Worm (Caenorhabditis elegans): ENCODE data around the gene set-14.

Gene set-14

DNA sequence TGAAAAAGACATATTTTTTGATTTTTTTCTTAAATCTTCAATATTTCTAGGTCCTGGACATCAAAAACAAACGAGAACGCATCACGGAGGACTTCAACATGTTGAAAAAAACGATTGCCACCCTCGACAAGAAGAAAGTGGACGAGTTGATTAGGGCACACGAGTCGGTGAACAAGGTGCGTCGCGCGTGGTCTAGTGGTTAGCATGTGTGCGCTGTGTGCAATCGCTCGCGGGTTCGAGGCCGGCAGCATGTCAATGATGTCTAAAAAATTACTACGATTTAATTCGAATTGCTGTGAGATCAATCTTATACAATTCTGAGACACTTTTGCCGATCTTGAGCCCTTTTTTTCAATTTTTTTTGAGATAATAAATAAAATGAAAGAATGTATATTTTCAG, 44.0 kb upstream of the set-14 start (continued):
- TF ChIP-seq dmd-6 (GFP tag; IDR thresholded peaks at IDR 0.05): peak; percentile 72
- TF ChIP-seq madf-9 (GFP tag; conservative IDR thresholded peaks at IDR 0.05): peak; percentile 83
- TF ChIP-seq hlh-30 (tag; optimal IDR thresholded peaks at IDR 0.05; ENCODE audit: insufficient read depth): peak; percentile 86
- TF ChIP-seq T20F7.1 (GFP tag; optimal IDR thresholded peaks at IDR 0.05): peak; percentile 74
- peak; percentile 76; the same call in 1 of the 2 replicates for TF ChIP-seq nhr-42 (GFP tag; IDR thresholded peaks at IDR 0.05)
- peak in 1 of 2 experiments; percentile 97 for TF ChIP-seq unc-62 (GFP tag; optimal IDR thresholded peaks at IDR 0.05 in 1 of 2)
- no peak for TF ChIP-seq unc-62 (tag; optimal IDR thresholded peaks at IDR 0.05)
- TF ChIP-seq lin-13 (GFP tag; optimal IDR thresholded peaks at IDR 0.05): peak; percentile 68
- no peak for TF ChIP-seq zag-1 (tag; optimal IDR thresholded peaks at IDR 0.05)
- TF ChIP-seq tag-97 (GFP tag; IDR thresholded peaks at IDR 0.05): no peak
- peak; percentile 71 for TF ChIP-seq spr-1 (tag; optimal IDR thresholded peaks at IDR 0.05)
- TF ChIP-seq arid-1 (GFP tag; conservative IDR thresholded peaks at IDR 0.05): peak; percentile 95
- TF ChIP-seq aly-2 (tag; optimal IDR thresholded peaks at IDR 0.05): peak; percentile 23
- TF ChIP-seq F44E2.7 (GFP tag; IDR thresholded peaks at IDR 0.05): peak; percentile 79; the same call in 1 of the 2 replicates
- peak; percentile 79 for TF ChIP-seq tra-1 (GFP tag; IDR thresholded peaks at IDR 0.05)
- TF ChIP-seq ceh-62 (tag; optimal IDR thresholded peaks at IDR 0.05): no peak
- TF ChIP-seq daf-8 (GFP tag; IDR thresholded peaks at IDR 0.05): no peak
- TF ChIP-seq mdt-29 (GFP tag; IDR thresholded peaks at IDR 0.05): peak; percentile 65
- TF ChIP-seq nhr-28 (tag; optimal IDR thresholded peaks at IDR 0.05): peak; percentile 59

DNA sequence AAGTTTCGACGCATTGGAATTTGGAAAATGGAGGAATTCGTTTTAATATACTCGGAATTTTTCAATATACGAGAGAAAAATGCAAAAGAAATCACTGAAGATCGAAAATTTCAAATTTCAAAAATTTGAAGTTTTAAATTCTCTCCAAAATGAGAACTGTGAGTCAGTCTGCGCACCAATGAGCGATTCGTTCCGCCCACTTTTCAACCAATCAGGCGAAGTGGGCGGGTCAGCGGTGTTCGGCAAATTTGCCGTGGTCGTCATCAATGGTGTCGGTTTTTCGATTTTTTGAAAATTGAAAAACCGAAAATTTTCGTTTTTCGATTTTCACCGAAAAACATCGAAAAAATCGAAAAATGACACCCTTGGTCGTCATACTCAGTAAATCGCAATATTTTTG, 42.5 kb upstream of the set-14 start:
- TF ChIP-seq nhr-6 (tag; optimal IDR thresholded peaks at IDR 0.05) (no peak), lin-39 (tag; optimal IDR thresholded peaks at IDR 0.05) (no peak), ztf-11 (tag; optimal IDR thresholded peaks at IDR 0.05) (no peak), saeg-2 (GFP tag; IDR thresholded peaks at IDR 0.05) (no peak), nhr-48 (tag; optimal IDR thresholded peaks at IDR 0.05) (no peak), spr-1 (tag; optimal IDR thresholded peaks at IDR 0.05) (no peak), sdz-12 (GFP tag; optimal IDR thresholded peaks at IDR 0.05) (no peak), spr-3 (GFP tag; optimal IDR thresholded peaks at IDR 0.05) (no peak), ceh-28 (tag; optimal IDR thresholded peaks at IDR 0.05) (no peak), pqm-1 (tag; optimal IDR thresholded peaks at IDR 0.05) (no peak)

DNA sequence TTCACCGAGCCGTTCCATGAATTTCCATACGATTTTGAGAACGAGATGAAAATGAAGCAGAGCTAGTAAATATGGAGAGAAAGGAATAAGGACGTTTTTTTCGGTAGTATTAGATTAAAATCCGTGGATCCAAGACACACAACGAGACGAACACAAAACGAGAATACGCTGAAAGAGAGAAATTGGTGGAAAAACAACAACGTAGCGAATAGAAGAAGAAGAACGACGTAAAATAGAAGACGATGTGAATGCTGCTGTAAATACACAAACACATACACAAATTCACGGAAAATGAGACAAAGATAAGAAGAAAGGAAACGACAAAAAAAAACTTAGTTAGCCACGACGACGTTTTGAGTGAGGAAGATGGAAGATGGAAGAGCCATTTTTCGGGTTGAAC, 38.6 kb upstream of the set-14 start:
- TF ChIP-seq nhr-6 (tag; optimal IDR thresholded peaks at IDR 0.05) (no peak), aha-1 (tag) (peak; percentile 90), T20F7.1 (GFP tag; optimal IDR thresholded peaks at IDR 0.05) (no peak), fkh-10 (GFP tag; optimal IDR thresholded peaks at IDR 0.05) (no peak)

DNA sequence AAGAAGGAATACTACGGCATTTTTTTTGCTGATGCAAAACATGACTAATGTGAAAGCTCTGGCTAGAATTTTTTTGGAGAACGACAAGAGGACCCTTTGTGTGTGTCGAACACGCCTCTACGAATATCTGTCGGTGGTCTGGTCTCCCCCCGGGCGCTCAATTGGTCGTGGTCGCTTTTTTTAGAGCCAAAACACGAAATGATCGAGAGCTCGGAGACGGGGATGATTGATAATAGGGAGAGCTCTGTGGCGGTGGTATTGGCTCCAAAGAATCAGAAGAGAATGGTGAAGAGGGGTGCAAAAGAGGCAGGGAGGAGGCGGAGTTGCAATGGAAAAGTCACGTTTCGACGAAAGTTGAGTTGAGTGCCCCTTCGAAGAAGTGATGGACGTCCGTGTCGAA, 33.5 kb upstream of the set-14 start:
- TF ChIP-seq nhr-6 (tag; optimal IDR thresholded peaks at IDR 0.05): no peak
- TF ChIP-seq set-16 (GFP tag; IDR thresholded peaks at IDR 0.05): 0 out of 2 replicates have a peak, but pooled peaks have one; percentile 14
- TF ChIP-seq madf-5 (GFP tag; IDR thresholded peaks at IDR 0.05): no peak
- 0 out of 2 replicates have a peak, but pooled peaks have one; percentile 21 for TF ChIP-seq hmg-1.1 (GFP tag; IDR thresholded peaks at IDR 0.05)

DNA sequence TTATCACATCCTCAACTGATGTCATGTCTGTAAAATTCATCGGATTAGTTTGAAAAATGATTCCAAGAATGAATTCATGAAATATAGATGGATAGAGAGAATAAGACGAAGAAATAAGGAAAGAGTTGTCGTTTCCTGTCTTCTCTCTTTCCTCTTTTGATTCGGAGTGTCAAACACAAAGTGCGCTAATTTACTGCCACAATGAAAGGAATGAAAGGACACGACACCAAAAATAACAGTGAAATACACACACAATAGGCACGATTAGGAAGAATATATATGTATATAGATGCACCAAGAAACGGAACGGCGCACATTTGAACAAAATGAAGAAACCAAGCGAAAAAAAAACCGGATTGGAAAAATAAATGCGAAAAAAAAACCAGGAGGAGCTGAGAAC, 33.0 kb upstream of the set-14 start, which contains the start of gene VM106R.1:
Gene VM106R.1, minus strand, starts transcription at position 101 of the 400 bp plus-strand sequence.
- TF ChIP-seq T20F7.1 (GFP tag; optimal IDR thresholded peaks at IDR 0.05) (no peak), hlh-30 (tag; optimal IDR thresholded peaks at IDR 0.05; ENCODE audit: insufficient read depth) (no peak), F49E8.2 (tag; optimal IDR thresholded peaks at IDR 0.05; ENCODE audit: borderline replicate concordance) (no peak), aha-1 (tag) (no peak), nhr-76 (tag; optimal IDR thresholded peaks at IDR 0.05) (no peak), rbr-2 (tag; optimal IDR thresholded peaks at IDR 0.05) (no peak), lin-15B (tag; optimal IDR thresholded peaks at IDR 0.05) (no peak), nhr-6 (tag; optimal IDR thresholded peaks at IDR 0.05) (no peak), snpc-4 (tag; optimal IDR thresholded peaks at IDR 0.05) (no peak), nhr-10 (tag; optimal IDR thresholded peaks at IDR 0.05) (no peak), dmd-6 (GFP tag; IDR thresholded peaks at IDR 0.05) (no peak), ceh-32 (tag; optimal IDR thresholded peaks at IDR 0.05; ENCODE audit: poor library complexity) (no peak)

All from whole organism, L4 larva.